Fruit fly (Drosophila melanogaster) whole organism, wandering third instar larva: ENCODE data around the gene CG32986.

ENCODE experiments used
- Hnf4 ChIP-seq: fragments of 200-800 bp; sonication (Bioruptor generic); optimal IDR thresholded peaks from 2 replicates; lab custom pipeline; 2016; ENCODE audit warnings: missing biosample characterization, mild to moderate bottlenecking, missing genetic modification characterization
- Hr83 ChIP-seq: fragments of 200-300 bp; sonication (Bioruptor generic); optimal IDR thresholded peaks from 2 replicates; lab custom pipeline; 2016; ENCODE audit warnings: missing biosample characterization, mild to moderate bottlenecking, missing genetic modification characterization, moderate library complexity; ENCODE audit not compliant: poor library complexity, severe bottlenecking
- Myc ChIP-seq: fragments of >200 bp; optimal IDR thresholded peaks from 2 replicates; lab custom pipeline; 2017
- Rel ChIP-seq, 2 experiments: fragments of 200-800 bp; sonication (Bioruptor generic) in 1 of 2; optimal IDR thresholded peaks; 2 replicates in 1 of 2; 3 replicates in 1 of 2; lab custom pipeline; 2016 to 2019; ENCODE audit warnings: mild to moderate bottlenecking in 2 of 2, missing biosample characterization in 2 of 2, missing genetic modification characterization in 2 of 2, moderate library complexity in 1 of 2
- dl ChIP-seq, 2 experiments: fragments of 175-275, 200-275 bp in 1 of 2; fragments of 200-275 bp in 1 of 2; sonication (Bioruptor generic); optimal IDR thresholded peaks; lab custom pipeline; 2018; ENCODE audit warnings: mild to moderate bottlenecking in 2 of 2, missing biosample characterization in 2 of 2, missing genetic modification characterization in 2 of 2, moderate library complexity in 2 of 2; ENCODE audit not compliant: partially characterized antibody in 2 of 2, insufficient read depth in 1 of 2
- dsf ChIP-seq: sonication (Bioruptor generic); optimal IDR thresholded peaks from 2 replicates; lab custom pipeline; 2016; ENCODE audit warnings: missing biosample characterization, missing genetic modification characterization, borderline replicate concordance
- foxo ChIP-seq, 2 experiments: fragments of 200-800 bp; sonication (Bioruptor generic); optimal IDR thresholded peaks; 2 replicates in 1 of 2; 3 replicates in 1 of 2; lab custom pipeline; 2016 to 2017; ENCODE audit warnings: missing biosample characterization in 2 of 2, missing genetic modification characterization in 2 of 2
- fru ChIP-seq: fragments of 200-800 bp; sonication (Bioruptor generic); optimal IDR thresholded peaks from 3 replicates; lab custom pipeline; 2016; ENCODE audit warnings: missing biosample characterization, mild to moderate bottlenecking, missing genetic modification characterization
- h ChIP-seq: fragments of 200-800 bp; sonication (Bioruptor generic); optimal IDR thresholded peaks from 3 replicates; lab custom pipeline; 2016; ENCODE audit warnings: missing biosample characterization, mild to moderate bottlenecking, missing genetic modification characterization
- lola ChIP-seq: fragments of >200 bp; optimal IDR thresholded peaks from 2 replicates; lab custom pipeline; 2017; ENCODE audit warnings: missing biosample characterization, missing genetic modification characterization
- pan ChIP-seq: fragments of >200 bp; optimal IDR thresholded peaks from 2 replicates; lab custom pipeline; 2017
- sage ChIP-seq: fragments of 200-800 bp; sonication (Bioruptor generic); optimal IDR thresholded peaks from 2 replicates; lab custom pipeline; 2016; ENCODE audit warnings: missing biosample characterization, mild to moderate bottlenecking, missing genetic modification characterization
- tai ChIP-seq: sonication (Bioruptor generic); optimal IDR thresholded peaks from 2 replicates; lab custom pipeline; 2016; ENCODE audit warnings: missing biosample characterization, missing genetic modification characterization

DNA sequence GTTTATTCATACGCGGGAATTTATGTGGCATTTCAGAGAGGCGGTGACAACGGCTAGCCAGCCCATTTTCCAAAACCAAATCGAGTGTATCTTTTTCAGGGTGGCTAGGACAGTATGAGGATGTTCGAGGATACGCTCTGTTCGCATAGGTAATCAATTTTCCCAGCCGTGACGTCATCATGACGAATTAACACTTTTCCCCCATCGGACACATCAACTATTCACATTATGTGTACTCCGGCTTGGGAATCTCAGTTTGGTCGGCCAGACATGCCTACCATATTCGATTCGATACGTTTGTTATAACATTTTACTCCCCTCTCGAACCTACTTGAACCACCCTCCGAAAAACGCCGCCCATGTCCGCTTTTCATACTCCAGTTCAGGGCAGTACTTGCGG, 19.0 kb upstream of the CG32986 start:
- TF ChIP-seq pan (lab: Kevin White, UChicago), result no peak
- no peak for TF ChIP-seq Myc (lab: Kevin White, UChicago)
- TF ChIP-seq dsf (GFP tag; lab: Kevin White, UChicago), result no peak
- no peak for TF ChIP-seq h (GFP tag; lab: Kevin White, UChicago)
- TF ChIP-seq sage (GFP tag; lab: Kevin White, UChicago), result no peak
- TF ChIP-seq fru, result no peak
- TF ChIP-seq Hnf4, result no peak
- TF ChIP-seq foxo (GFP tag; optimal IDR thresholded peaks at IDR 0.05; lab: Kevin White, UChicago), result no peak
- TF ChIP-seq tai (GFP tag; lab: Kevin White, UChicago), result no peak
- TF ChIP-seq Rel (GFP tag; optimal IDR thresholded peaks at IDR 0.05; lab: Kevin White, UChicago), result no peak
- no peak for TF ChIP-seq Rel (tag; optimal IDR thresholded peaks at IDR 0.05; lab: Kevin White, UChicago)
- TF ChIP-seq lola (GFP tag; lab: Kevin White, UChicago), result no peak
- TF ChIP-seq Hr83 (GFP tag; lab: Kevin White, UChicago), result no peak
- TF ChIP-seq dl (GFP tag; optimal IDR thresholded peaks at IDR 0.05; lab: Kevin White, UChicago; ENCODE audit: insufficient read depth in 1 of 2, partially characterized antibody in 2 of 2), result no peak
